Worm (Caenorhabditis elegans) whole organism, L4 larva: ENCODE results near the gene zmp-5.

Source experiments
- F10B5.3 ChIP-seq: sonication (generic microtip); optimal IDR thresholded peaks from 2 replicates; lab custom pipeline; 2016; ENCODE audit warnings: mild to moderate bottlenecking, missing genetic modification characterization, missing compliant biosample characterization
- F26F4.8 ChIP-seq: fragments of 200-800 bp; sonication (Bioruptor generic); conservative IDR thresholded peaks from 2 replicates; pipeline ENCODE4 v1.3.6; 2022; ENCODE audit warnings: missing genetic modification characterization, missing compliant biosample characterization
- F37D6.2 ChIP-seq: sonication (generic microtip); optimal IDR thresholded peaks from 2 replicates; lab custom pipeline; 2016; ENCODE audit warnings: mild to moderate bottlenecking, missing genetic modification characterization, missing compliant biosample characterization
- F44E2.7 ChIP-seq: fragments of 200-800 bp; sonication (Bioruptor generic); IDR thresholded peaks from 2 replicates; pipeline ENCODE4 v2.1.2; 2022; ENCODE audit warnings: missing genetic modification characterization, missing compliant biosample characterization
- R02D3.7 ChIP-seq: fragments of 150-350 bp; sonication (generic microtip); optimal IDR thresholded peaks from 3 replicates; lab custom pipeline; 2014; ENCODE audit warnings: missing biosample characterization, missing genetic modification characterization
- T26A8.4 ChIP-seq: fragments of 200-800 bp; sonication (Bioruptor generic); IDR thresholded peaks from 2 replicates; pipeline ENCODE4 v1.3.6; 2022; ENCODE audit warnings: missing genetic modification characterization, missing compliant biosample characterization
- ZK546.5 ChIP-seq, 2 experiments: sonication (generic microtip); optimal IDR thresholded peaks; 2 replicates each; lab custom pipeline; 2017; ENCODE audit warnings: missing biosample characterization in 2 of 2, missing genetic modification characterization in 2 of 2
- aha-1 ChIP-seq: fragments of 150-350 bp; peaks from one replicate; lab custom pipeline; 2014; ENCODE audit warnings: missing biosample characterization, missing genetic modification characterization
- aly-2 ChIP-seq: sonication (generic microtip); optimal IDR thresholded peaks from 2 replicates; lab custom pipeline; 2018; ENCODE audit warnings: missing biosample characterization, missing genetic modification characterization
- attf-4 ChIP-seq: sonication (generic microtip); optimal IDR thresholded peaks from 3 replicates; lab custom pipeline; 2017; ENCODE audit warnings: missing biosample characterization, missing genetic modification characterization
- ceh-32 ChIP-seq: sonication (generic microtip); optimal IDR thresholded peaks from 2 replicates; lab custom pipeline; 2016; ENCODE audit warnings: mild to moderate bottlenecking, missing genetic modification characterization, missing compliant biosample characterization; ENCODE audit not compliant: poor library complexity
- cey-2 ChIP-seq: sonication (generic microtip); optimal IDR thresholded peaks from 3 replicates; lab custom pipeline; 2017; ENCODE audit warnings: missing genetic modification characterization, mild to moderate bottlenecking, missing compliant biosample characterization, antibody characterized with exemption, borderline replicate concordance; ENCODE audit not compliant: insufficient read depth
- daf-16 ChIP-seq, 3 experiments: sonication (generic microtip); optimal IDR thresholded peaks; 2 replicates each; lab custom pipeline; 2016 to 2017; ENCODE audit warnings: missing genetic modification characterization in 3 of 3, missing genetic modification reagents in 3 of 3, mild to moderate bottlenecking in 2 of 3, missing compliant biosample characterization in 2 of 3, missing biosample characterization in 1 of 3, moderate library complexity in 1 of 3
- dmd-9 ChIP-seq: fragments of 200-800 bp; sonication (Bioruptor generic); IDR thresholded peaks from 2 replicates; pipeline ENCODE4 v1.3.6; 2022; ENCODE audit warnings: missing genetic modification reagents, missing genetic modification characterization, missing compliant biosample characterization
- duxl-1 ChIP-seq: sonication (generic microtip); optimal IDR thresholded peaks from 2 replicates; lab custom pipeline; 2016; ENCODE audit warnings: mild to moderate bottlenecking, missing genetic modification characterization, moderate library complexity, missing compliant biosample characterization; ENCODE audit not compliant: poor library complexity
- dve-1 ChIP-seq: sonication (generic microtip); optimal IDR thresholded peaks from 2 replicates; lab custom pipeline; 2017; ENCODE audit warnings: antibody characterized with exemption, mild to moderate bottlenecking, missing genetic modification characterization, missing compliant biosample characterization; ENCODE audit not compliant: insufficient read depth
- egl-27 ChIP-seq: sonication (generic microtip); optimal IDR thresholded peaks from 3 replicates; lab custom pipeline; 2017; ENCODE audit warnings: missing biosample characterization, missing genetic modification reagents, missing genetic modification characterization
- hmg-1.1 ChIP-seq: fragments of 200-800 bp; sonication (Bioruptor generic); IDR thresholded peaks from 2 replicates; pipeline ENCODE4 v1.3.6; 2022; ENCODE audit warnings: missing genetic modification reagents, missing genetic modification characterization, missing compliant biosample characterization
- jun-1 ChIP-seq: fragments of 150-350 bp; optimal IDR thresholded peaks from 2 replicates; lab custom pipeline; 2014; ENCODE audit warnings: missing biosample characterization, missing genetic modification reagents, missing genetic modification characterization
- lim-7 ChIP-seq: fragments of 200-800 bp; sonication (Bioruptor generic); IDR thresholded peaks from 2 replicates; pipeline ENCODE4 v1.3.6; 2022; ENCODE audit warnings: missing genetic modification characterization, missing compliant biosample characterization
- lin-1 ChIP-seq: fragments of 200-800 bp; sonication (Bioruptor generic); IDR thresholded peaks from 2 replicates; pipeline ENCODE4 v1.3.6; 2022; ENCODE audit warnings: missing genetic modification reagents, missing genetic modification characterization, missing compliant biosample characterization
- lin-29 ChIP-seq: fragments of 200-800 bp; sonication (Bioruptor generic); IDR thresholded peaks from 2 replicates; pipeline ENCODE4 v1.3.6; 2022; ENCODE audit warnings: missing genetic modification reagents, missing genetic modification characterization, missing compliant biosample characterization
- lin-38 ChIP-seq: fragments of 200-800 bp; sonication (Bioruptor generic); IDR thresholded peaks from 2 replicates; pipeline ENCODE4 v1.3.6; 2022; ENCODE audit warnings: missing genetic modification reagents, missing genetic modification characterization, missing compliant biosample characterization
- lir-3 ChIP-seq: sonication (generic microtip); optimal IDR thresholded peaks from 2 replicates; lab custom pipeline; 2016; ENCODE audit warnings: mild to moderate bottlenecking, missing genetic modification characterization, missing compliant biosample characterization
- lsy-2 ChIP-seq, 2 experiments: fragments of 150-350 bp in 1 of 2; sonication (generic microtip) in 1 of 2; optimal IDR thresholded peaks; 2 replicates each; lab custom pipeline; 2014 to 2017; ENCODE audit warnings: missing biosample characterization in 2 of 2, missing genetic modification characterization in 2 of 2
- madf-5 ChIP-seq, 2 experiments: fragments of 200-800 bp; sonication (Bioruptor generic); IDR thresholded peaks; 2 replicates each; pipeline ENCODE4 v1.3.6; 2022; ENCODE audit warnings: missing compliant biosample characterization in 2 of 2, missing genetic modification characterization in 2 of 2
- madf-9 ChIP-seq: fragments of 200-800 bp; sonication (Bioruptor generic); conservative IDR thresholded peaks from 2 replicates; pipeline ENCODE4 v1.3.6; 2022; ENCODE audit warnings: missing genetic modification reagents, missing genetic modification characterization, missing compliant biosample characterization
- mes-2 ChIP-seq: sonication (generic microtip); optimal IDR thresholded peaks from 2 replicates; lab custom pipeline; 2016; ENCODE audit warnings: missing genotype, mild to moderate bottlenecking, missing genetic modification characterization, missing compliant biosample characterization; ENCODE audit not compliant: poor library complexity, severe bottlenecking
- nhr-25 ChIP-seq: sonication (generic microtip); optimal IDR thresholded peaks from 2 replicates; lab custom pipeline; 2017; ENCODE audit warnings: missing genetic modification characterization, mild to moderate bottlenecking, missing compliant biosample characterization, antibody characterized with exemption, moderate library complexity, borderline replicate concordance; ENCODE audit not compliant: insufficient read depth
- nhr-28 ChIP-seq: fragments of 150-350 bp; optimal IDR thresholded peaks from 2 replicates; lab custom pipeline; 2014; ENCODE audit warnings: missing biosample characterization, missing genetic modification characterization
- nhr-48 ChIP-seq: sonication (generic microtip); optimal IDR thresholded peaks from 2 replicates; lab custom pipeline; 2016; ENCODE audit warnings: mild to moderate bottlenecking, missing genetic modification characterization, missing compliant biosample characterization
- nhr-76 ChIP-seq: fragments of 150-350 bp; optimal IDR thresholded peaks from 2 replicates; lab custom pipeline; 2014; ENCODE audit warnings: missing biosample characterization, missing genetic modification characterization
- nhr-77 ChIP-seq: fragments of 150-350 bp; optimal IDR thresholded peaks from 2 replicates; lab custom pipeline; 2014; ENCODE audit warnings: missing biosample characterization, missing genetic modification characterization
- pha-4 ChIP-seq, 2 experiments: fragments of 150-350 bp in 1 of 2; fragments of 200-800 bp in 1 of 2; sonication (Bioruptor generic) in 1 of 2; IDR thresholded peaks in 1 of 2; optimal IDR thresholded peaks in 1 of 2; 2 replicates each; pipeline versions ENCODE4 v1.3.6 to Lab custom; 2014 to 2022; ENCODE audit warnings: missing genetic modification characterization in 2 of 2, missing genetic modification reagents in 2 of 2, missing biosample characterization in 1 of 2, missing compliant biosample characterization in 1 of 2
- php-3 ChIP-seq: fragments of 200-800 bp; sonication (Bioruptor generic); IDR thresholded peaks from 2 replicates; pipeline ENCODE4 v1.3.6; 2022; ENCODE audit warnings: missing genetic modification reagents, missing genetic modification characterization, missing compliant biosample characterization
- rbr-2 ChIP-seq: sonication (generic microtip); optimal IDR thresholded peaks from 2 replicates; lab custom pipeline; 2016; ENCODE audit warnings: missing genotype, missing genetic modification characterization, missing compliant biosample characterization
- sdz-12 ChIP-seq: fragments of 200-800 bp; sonication (Bioruptor generic); optimal IDR thresholded peaks from 2 replicates; lab custom pipeline; 2018; ENCODE audit warnings: mild to moderate bottlenecking, missing genetic modification characterization, missing compliant biosample characterization
- set-16 ChIP-seq: fragments of 200-800 bp; sonication (Bioruptor generic); IDR thresholded peaks from 2 replicates; pipeline ENCODE4 v1.3.6; 2022; ENCODE audit warnings: missing genetic modification reagents, missing genetic modification characterization, missing compliant biosample characterization
- skn-1 ChIP-seq: fragments of 150-350 bp; optimal IDR thresholded peaks from 2 replicates; lab custom pipeline; 2014; ENCODE audit warnings: missing biosample characterization, missing genetic modification characterization
- snpc-4 ChIP-seq: fragments of 150-350 bp; optimal IDR thresholded peaks from 2 replicates; lab custom pipeline; 2014; ENCODE audit warnings: missing biosample characterization, missing genetic modification characterization
- tag-97 ChIP-seq: fragments of 200-800 bp; sonication (Bioruptor generic); IDR thresholded peaks from 2 replicates; pipeline ENCODE4 v1.3.6; 2022; ENCODE audit warnings: missing genetic modification characterization, missing compliant biosample characterization
- unc-62 ChIP-seq, 3 experiments: fragments of 150-350 bp in 1 of 3; sonication (generic microtip); optimal IDR thresholded peaks in 2 of 3; peaks in 1 of 3; 1 replicate in 1 of 3; 2 replicates in 2 of 3; lab custom pipeline; 2014 to 2017; ENCODE audit warnings: missing biosample characterization in 3 of 3, missing genetic modification characterization in 3 of 3, missing genetic modification reagents in 3 of 3, missing genotype in 1 of 3
- zfp-2 ChIP-seq: sonication (generic microtip); optimal IDR thresholded peaks from 2 replicates; lab custom pipeline; 2016; ENCODE audit warnings: mild to moderate bottlenecking, missing genetic modification characterization, missing compliant biosample characterization
- zfp-3 ChIP-seq: fragments of 200-800 bp; sonication (Bioruptor generic); conservative IDR thresholded peaks from 2 replicates; pipeline ENCODE4 v1.3.6; 2022; ENCODE audit warnings: missing genetic modification reagents, missing genetic modification characterization, missing compliant biosample characterization

The zmp-5 gene

ce11 chrX:12656420-12657033, 9.6 kb downstream of the zmp-5 start (continued):
- peak; percentile 32 for TF ChIP-seq F37D6.2 (tag; lab: Kevin White, UChicago)
- TF ChIP-seq pha-4 (GFP tag; IDR thresholded peaks at IDR 0.05; lab: Robert Waterston, UW): peak; percentile 40; the same call in 1 of the 2 replicates
- peak; percentile 20 for TF ChIP-seq pha-4 (tag; optimal IDR thresholded peaks at IDR 0.05; lab: Kevin White, UChicago)
- peak; percentile 19 for TF ChIP-seq nhr-28
- TF ChIP-seq lsy-2 (tag; optimal IDR thresholded peaks at IDR 0.05; lab: Kevin White, UChicago): peak; percentile 1 to 4
- TF ChIP-seq jun-1 (tag; lab: Kevin White, UChicago): no peak
- TF ChIP-seq rbr-2 (tag; lab: Kevin White, UChicago): peak; percentile 71
- TF ChIP-seq lim-7 (GFP tag; lab: Robert Waterston, UW): no peak
- TF ChIP-seq daf-16 (GFP tag; optimal IDR thresholded peaks at IDR 0.05; lab: Kevin White, UChicago): peak in 1 of 2 experiments; percentile 46
- TF ChIP-seq daf-16 (tag; optimal IDR thresholded peaks at IDR 0.05; lab: Kevin White, UChicago): peak; percentile 24
- peak; percentile 14 for TF ChIP-seq lir-3
- TF ChIP-seq hmg-1.1: peak; percentile 87
- no peak for TF ChIP-seq madf-5 (GFP tag; IDR thresholded peaks at IDR 0.05; lab: Robert Waterston, UW)
- peak; percentile 40; the same call in 1 of the 2 replicates for TF ChIP-seq php-3
- peak; percentile 37 for TF ChIP-seq duxl-1 (tag; lab: Kevin White, UChicago)
- no peak for TF ChIP-seq F44E2.7
- TF ChIP-seq egl-27: no peak
- no peak for TF ChIP-seq ZK546.5 (tag; optimal IDR thresholded peaks at IDR 0.05; lab: Kevin White, UChicago)
- no peak for TF ChIP-seq sdz-12 (GFP tag; lab: Kevin White, UChicago)
- peak; percentile 98 for TF ChIP-seq set-16 (GFP tag; lab: Robert Waterston, UW)
- peak; percentile 95 for TF ChIP-seq madf-9 (GFP tag; lab: Robert Waterston, UW)
- peak; percentile 44 for TF ChIP-seq nhr-48
- TF ChIP-seq dve-1: peak; percentile 42
- TF ChIP-seq ceh-32 (tag; lab: Kevin White, UChicago): peak; percentile 66
- TF ChIP-seq F10B5.3: peak; percentile 32

ce11 chrX:12659814-12660213, 12.9 kb downstream of the zmp-5 start, which contains the start of gene C02B4.3:
Gene C02B4.3, minus strand, starts transcription at chrX:12659847.
- TF ChIP-seq aha-1 (tag; lab: Kevin White, UChicago) (no peak), R02D3.7 (tag; lab: Kevin White, UChicago) (no peak), unc-62 (GFP tag; optimal IDR thresholded peaks at IDR 0.05 in 1 of 2; lab: Kevin White, UChicago) (peak in 1 of 2 experiments; percentile 59), unc-62 (tag; optimal IDR thresholded peaks at IDR 0.05; lab: Kevin White, UChicago) (no peak), lin-1 (no peak), zfp-2 (no peak)

- peak; percentile 79 for TF ChIP-seq mes-2
- TF ChIP-seq nhr-28: no peak
- peak; percentile 70 for TF ChIP-seq F26F4.8 (GFP tag; lab: Robert Waterston, UW)
- TF ChIP-seq nhr-76: no peak
- peak; percentile 66; the same call in 1 of the 2 replicates for TF ChIP-seq php-3
- peak; percentile 80 for TF ChIP-seq T26A8.4 (GFP tag; lab: Robert Waterston, UW)
- TF ChIP-seq lin-38 (GFP tag; lab: Robert Waterston, UW): peak; percentile 66
- peak; percentile 44 for TF ChIP-seq zfp-2
- TF ChIP-seq cey-2 (tag; lab: Kevin White, UChicago): peak; percentile 27
- TF ChIP-seq dmd-9: peak; percentile 83; the same call in 1 of the 2 replicates
- no peak for TF ChIP-seq tag-97 (GFP tag; lab: Robert Waterston, UW)
- peak; percentile 68; the same call in 1 of the 2 replicates for TF ChIP-seq zfp-3
- no peak for TF ChIP-seq nhr-77 (tag; lab: Kevin White, UChicago)
- no peak for TF ChIP-seq nhr-25 (tag; lab: Kevin White, UChicago)
- TF ChIP-seq skn-1 (tag; lab: Kevin White, UChicago): no peak
- no peak for TF ChIP-seq snpc-4 (tag; lab: Kevin White, UChicago)
- peak; percentile 59 for TF ChIP-seq duxl-1 (tag; lab: Kevin White, UChicago)
- no peak for TF ChIP-seq aha-1 (tag; lab: Kevin White, UChicago)
- TF ChIP-seq daf-16 (GFP tag; optimal IDR thresholded peaks at IDR 0.05; lab: Kevin White, UChicago): peak; percentile 66 to 88
- peak; percentile 78 for TF ChIP-seq daf-16 (tag; optimal IDR thresholded peaks at IDR 0.05; lab: Kevin White, UChicago)
- TF ChIP-seq lin-29: peak; percentile 50; the same call in 1 of the 2 replicates
- no peak for TF ChIP-seq aly-2 (tag; lab: Kevin White, UChicago)
- TF ChIP-seq dve-1: peak; percentile 63
- no peak for TF ChIP-seq attf-4 (tag; lab: Kevin White, UChicago)
These were observed 14.2 kb downstream of the zmp-5 start for ce11 chrX:12661091-12661526.
